Worm (Caenorhabditis elegans) whole organism, early embryonic: ENCODE data around the gene C54F6.17.

ENCODE experiments used
- ama-1 ChIP-seq: fragments of 150-350 bp; optimal IDR thresholded peaks from 2 replicates; lab custom pipeline; 2014
- hnd-1 ChIP-seq: sonication (generic microtip); optimal IDR thresholded peaks from 2 replicates; lab custom pipeline; 2016; ENCODE audit warnings: missing genetic modification characterization, missing compliant biosample characterization

DNA sequence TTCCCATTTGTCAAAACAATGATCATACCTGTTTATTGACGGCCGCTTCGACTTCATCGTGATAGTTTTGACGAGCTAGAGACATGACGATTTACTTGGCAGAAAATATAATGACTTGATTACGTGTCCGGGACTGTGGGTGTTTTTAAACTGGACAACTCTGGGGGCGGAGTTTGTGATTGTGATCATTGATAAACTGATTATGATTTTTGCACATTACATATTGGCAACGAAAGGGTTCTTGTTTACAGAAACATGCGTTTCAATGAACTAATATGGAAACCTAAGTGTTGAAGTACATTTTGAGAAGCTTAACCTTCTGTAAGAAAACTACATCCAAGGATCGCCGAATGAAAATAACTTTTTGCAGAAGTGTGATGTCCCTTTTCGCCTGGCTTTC is 20.2 kb downstream of the C54F6.17 start, which contains the start of gene ftn-1:
- TF ChIP-seq ama-1 (lab: Kevin White, UChicago) = no peak
- TF ChIP-seq hnd-1 = no peak
